Worm (Caenorhabditis elegans): ENCODE measurements around the gene H38K22.9.

H38K22.9 gene

ce11 chrIII:4293108-4293507 lies 30.9 kb upstream of the H38K22.9 start, which contains the start of gene R10E4.6:
R10E4.6 (plus strand) TSS chrIII:4293408.
- TF ChIP-seq mxl-3 (GFP tag; optimal IDR thresholded peaks at IDR 0.05) (no peak), php-3 (GFP tag; IDR thresholded peaks at IDR 0.05) (no peak), ZK337.2 (GFP tag; IDR thresholded peaks at IDR 0.05) (no peak), aha-1 (tag) (no peak), zag-1 (tag; optimal IDR thresholded peaks at IDR 0.05) (no peak), T26A8.4 (GFP tag; IDR thresholded peaks at IDR 0.05) (no peak), Y75B8A.6 (GFP tag; IDR thresholded peaks at IDR 0.05) (no peak), Y5F2A.4 (GFP tag; optimal IDR thresholded peaks at IDR 0.05) (no peak), mxl-2 (GFP tag; conservative IDR thresholded peaks at IDR 0.05) (no peak), R02D3.7 (tag; optimal IDR thresholded peaks at IDR 0.05) (no peak), nhr-25 (tag; optimal IDR thresholded peaks at IDR 0.05; ENCODE audit: borderline replicate concordance, insufficient read depth) (no peak)

- TF ChIP-seq unc-130 (GFP tag; optimal IDR thresholded peaks at IDR 0.05), result no peak
- no peak for TF ChIP-seq lin-38 (GFP tag; IDR thresholded peaks at IDR 0.05)
- TF ChIP-seq dmd-9 (GFP tag; IDR thresholded peaks at IDR 0.05), result no peak
- TF ChIP-seq lin-39 (tag; optimal IDR thresholded peaks at IDR 0.05), result no peak
- no peak for TF ChIP-seq F37D6.2 (tag; optimal IDR thresholded peaks at IDR 0.05)
- no peak for TF ChIP-seq aly-2 (tag; optimal IDR thresholded peaks at IDR 0.05)
- TF ChIP-seq dmd-6 (GFP tag; IDR thresholded peaks at IDR 0.05), result no peak
- no peak for TF ChIP-seq F49E8.2 (tag; optimal IDR thresholded peaks at IDR 0.05; ENCODE audit: borderline replicate concordance)
- no peak for TF ChIP-seq nhr-111 (GFP tag; optimal IDR thresholded peaks at IDR 0.05)
- TF ChIP-seq unc-62 (GFP tag; optimal IDR thresholded peaks at IDR 0.05 in 1 of 2), result no peak
- no peak for TF ChIP-seq unc-62 (tag; optimal IDR thresholded peaks at IDR 0.05)
- TF ChIP-seq D1046.2 (GFP tag; IDR thresholded peaks at IDR 0.05), result no peak
- no peak for TF ChIP-seq Y5F2A.4 (GFP tag; optimal IDR thresholded peaks at IDR 0.05)
- no peak for TF ChIP-seq ZK546.5 (tag; optimal IDR thresholded peaks at IDR 0.05)
- TF ChIP-seq mdt-29 (GFP tag; IDR thresholded peaks at IDR 0.05), result no peak
- no peak for TF ChIP-seq F26F4.8 (GFP tag; conservative IDR thresholded peaks at IDR 0.05)
- no peak for TF ChIP-seq rbr-2 (tag; optimal IDR thresholded peaks at IDR 0.05)
- TF ChIP-seq madf-9 (GFP tag; conservative IDR thresholded peaks at IDR 0.05), result no peak
- no peak for TF ChIP-seq hlh-11 (tag; optimal IDR thresholded peaks at IDR 0.05)
Observed at ce11 chrIII:4294153-4294862, 29.7 kb upstream of the H38K22.9 start, which contains the start of the genes nth-1 and R10E4.7. nth-1 (minus strand) TSS chrIII:4294253. R10E4.7 (plus strand) TSS chrIII:4294812.

- TF ChIP-seq php-3 (GFP tag; IDR thresholded peaks at IDR 0.05) (no peak), zip-11 (GFP tag; IDR thresholded peaks at IDR 0.05) (no peak), lsy-2 (tag; optimal IDR thresholded peaks at IDR 0.05) (peak in 1 of 2 experiments; percentile 28), snpc-4 (tag; optimal IDR thresholded peaks at IDR 0.05) (no peak), Y5F2A.4 (GFP tag; optimal IDR thresholded peaks at IDR 0.05) (no peak), daf-16 (GFP tag; optimal IDR thresholded peaks at IDR 0.05) (peak in 1 of 2 experiments; percentile 30), daf-16 (tag; optimal IDR thresholded peaks at IDR 0.05) (peak; percentile 23), madf-9 (GFP tag; conservative IDR thresholded peaks at IDR 0.05) (no peak), snpc-1.2 (GFP tag; IDR thresholded peaks at IDR 0.05) (no peak)
Observed at ce11 chrIII:4300989-4301498, 22.9 kb upstream of the H38K22.9 start, which contains the start of gene R10E4.11. R10E4.11 (minus strand) TSS chrIII:4301039.

- TF ChIP-seq pqm-1 (tag; optimal IDR thresholded peaks at IDR 0.05) (no peak), Y48G9A.11 (GFP tag; IDR thresholded peaks at IDR 0.05) (no peak), fkh-10 (GFP tag; optimal IDR thresholded peaks at IDR 0.05) (no peak)
Observed at ce11 chrIII:4302293-4302692, 21.7 kb upstream of the H38K22.9 start, which contains the start of gene R10E4.9. R10E4.9 (minus strand) TSS chrIII:4302393.

Measured in whole organism, L4 larva.